Fruit fly (Drosophila melanogaster) Kc167 (cell line): ENCODE results near the gene CG13085.

Experiments
- Sin3A ChIP-seq: fragments of >200 bp; optimal IDR thresholded peaks from 2 replicates; lab custom pipeline; 2018; ENCODE audit warnings: missing external identifiers
- h ChIP-seq: fragments of >200 bp; optimal IDR thresholded peaks from 3 replicates; lab custom pipeline; 2018; ENCODE audit warnings: missing external identifiers
- psq ChIP-seq: fragments of >200 bp; optimal IDR thresholded peaks from 2 replicates; lab custom pipeline; 2017; ENCODE audit warnings: missing external identifiers

DNA sequence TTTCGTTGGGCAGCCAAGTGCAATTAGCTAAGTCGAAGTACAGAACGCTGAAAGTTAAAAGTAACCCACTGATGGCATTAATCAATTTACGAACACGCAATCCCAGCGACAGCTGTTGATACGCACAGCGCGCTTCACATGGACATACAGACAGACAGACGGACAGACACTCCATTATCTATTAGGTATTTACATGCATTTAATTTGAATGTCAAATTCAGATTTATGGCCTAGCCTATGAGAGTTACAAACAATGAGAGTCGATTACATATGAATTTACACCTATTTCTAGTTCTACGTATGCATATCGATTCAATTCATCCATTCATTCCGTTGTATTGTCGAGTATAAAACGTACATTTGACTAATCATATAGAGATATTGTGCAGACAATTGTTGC, 18.8 kb downstream of the CG13085 start, which contains the start of gene CG10237:
- no peak for TF ChIP-seq h
- TF ChIP-seq psq (lab: Kevin White, UChicago): no peak
- TF ChIP-seq Sin3A: no peak
